Worm (Caenorhabditis elegans): ENCODE data around the gene hlh-12.

DNA sequence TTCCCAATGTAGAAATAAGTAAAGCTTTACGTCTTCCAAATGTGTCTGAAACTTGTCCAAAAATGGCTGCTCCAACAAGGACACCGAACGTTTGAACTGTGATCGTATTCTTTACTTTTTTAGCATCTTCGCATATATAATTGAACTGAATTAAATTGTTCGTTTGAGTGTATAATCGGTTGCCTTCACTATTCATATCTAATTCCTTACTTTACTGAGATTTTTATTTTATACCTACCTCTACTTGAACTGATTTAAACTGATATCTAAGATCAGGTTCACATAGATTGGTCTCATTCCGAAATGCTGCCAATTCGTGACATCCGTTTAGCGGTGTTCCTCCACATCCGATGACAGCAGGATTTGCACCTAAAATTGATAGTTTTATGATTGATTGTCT is 16.9 kb downstream of the hlh-12 start:
- TF ChIP-seq T26A5.8 (tag; optimal IDR thresholded peaks at IDR 0.05) (no peak), attf-3 (GFP tag; conservative IDR thresholded peaks at IDR 0.05) (no peak), nhr-27 (tag; optimal IDR thresholded peaks at IDR 0.05) (no peak), ekl-4 (GFP tag; IDR thresholded peaks at IDR 0.05) (no peak), nfya-1 (tag; optimal IDR thresholded peaks at IDR 0.05; ENCODE audit: borderline replicate concordance, insufficient read depth) (no peak), nhr-120 (GFP tag; IDR thresholded peaks at IDR 0.05) (no peak)

All from whole organism, young adult.